Worm (Caenorhabditis elegans) whole organism, mixed stage, embryonic: ENCODE data around the gene nhr-262.

Experiments used
- blmp-1 ChIP-seq: fragments of 150-350 bp; optimal IDR thresholded peaks from 2 replicates; lab custom pipeline; 2014; ENCODE audit warnings: missing biosample characterization, missing genetic modification characterization
- ces-1 ChIP-seq: fragments of 150-350 bp; optimal IDR thresholded peaks from 2 replicates; lab custom pipeline; 2014; ENCODE audit warnings: missing biosample characterization, missing genetic modification reagents, missing genetic modification characterization
- cnd-1 ChIP-seq: fragments of 200-800 bp; sonication (Bioruptor generic); optimal IDR thresholded peaks from 2 replicates; lab custom pipeline; 2018; ENCODE audit warnings: mild to moderate bottlenecking, missing genetic modification characterization, missing compliant biosample characterization
- mep-1 ChIP-seq: fragments of 150-350 bp; optimal IDR thresholded peaks from 2 replicates; lab custom pipeline; 2017; ENCODE audit warnings: missing biosample characterization, missing genetic modification reagents, missing genetic modification characterization, inconsistent platforms
- mls-2 ChIP-seq: sonication (generic microtip); optimal IDR thresholded peaks from 2 replicates; lab custom pipeline; 2016; ENCODE audit warnings: mild to moderate bottlenecking, missing genetic modification characterization, moderate library complexity, missing compliant biosample characterization
- nhr-237 ChIP-seq: fragments of 150-350 bp; optimal IDR thresholded peaks from 2 replicates; lab custom pipeline; 2014; ENCODE audit warnings: missing biosample characterization, missing genetic modification characterization
- nhr-76 ChIP-seq: sonication (generic microtip); optimal IDR thresholded peaks from 2 replicates; lab custom pipeline; 2017; ENCODE audit warnings: missing biosample characterization, missing genetic modification characterization
- snpc-4 ChIP-seq: fragments of 150-350 bp; optimal IDR thresholded peaks from 2 replicates; lab custom pipeline; 2014; ENCODE audit warnings: missing biosample characterization, missing genetic modification characterization
- unc-62 ChIP-seq: fragments of 150-350 bp; optimal IDR thresholded peaks from 2 replicates; lab custom pipeline; 2014; ENCODE audit warnings: missing biosample characterization, missing genetic modification reagents, missing genetic modification characterization

- TF ChIP-seq cnd-1 (tag; lab: Kevin White, UChicago) (no peak), blmp-1 (no peak), nhr-237 (no peak), snpc-4 (tag; lab: Kevin White, UChicago) (no peak), unc-62 (GFP tag; lab: Kevin White, UChicago) (no peak), mls-2 (no peak), mep-1 (tag; lab: Kevin White, UChicago) (no peak), ces-1 (GFP tag; lab: Kevin White, UChicago) (no peak), nhr-76 (no peak)
Measured at ce11 chrV:16865404-16865803, 39.3 kb upstream of the nhr-262 start, which contains the start of gene clec-28.
